Worm (Caenorhabditis elegans): Measurements from ENCODE around the gene jtr-1.
A peak's percentile ranks its signal among the peaks of the same experiment; 100 is the strongest.

The jtr-1 gene

ce11 chrIV:1385915-1386314 lies 34.8 kb upstream of the jtr-1 start, which contains the start of gene nhr-41:
nhr-41 (plus strand) TSS chrIV:1386215.
- no peak for TF ChIP-seq nhr-102 (tag; optimal IDR thresholded peaks at IDR 0.05)
- TF ChIP-seq ZK546.5 (tag; optimal IDR thresholded peaks at IDR 0.05), result no peak
- no peak for TF ChIP-seq daf-16 (GFP tag; optimal IDR thresholded peaks at IDR 0.05)
- peak; percentile 4 for TF ChIP-seq daf-16 (tag; optimal IDR thresholded peaks at IDR 0.05)
- TF ChIP-seq set-16 (GFP tag; IDR thresholded peaks at IDR 0.05), result peak; percentile 38; the same call in 1 of the 2 replicates
- TF ChIP-seq hlh-11 (tag; optimal IDR thresholded peaks at IDR 0.05), result peak; percentile 33

- TF ChIP-seq unc-130 (GFP tag; optimal IDR thresholded peaks at IDR 0.05) (no peak), nhr-42 (GFP tag; IDR thresholded peaks at IDR 0.05) (peak; percentile 65; the same call in 1 of the 2 replicates), hlh-30 (tag; optimal IDR thresholded peaks at IDR 0.05; ENCODE audit: insufficient read depth) (peak; percentile 59), hif-1 (tag; optimal IDR thresholded peaks at IDR 0.05) (no peak), hlh-11 (tag; optimal IDR thresholded peaks at IDR 0.05) (peak; percentile 45), lin-15B (tag; optimal IDR thresholded peaks at IDR 0.05) (no peak), attf-4 (tag; optimal IDR thresholded peaks at IDR 0.05) (no peak), zag-1 (tag; optimal IDR thresholded peaks at IDR 0.05) (no peak), ceh-62 (tag; optimal IDR thresholded peaks at IDR 0.05) (no peak), duxl-1 (tag; optimal IDR thresholded peaks at IDR 0.05; ENCODE audit: poor library complexity) (peak; percentile 54), T20F7.1 (GFP tag; optimal IDR thresholded peaks at IDR 0.05) (no peak), arid-1 (GFP tag; conservative IDR thresholded peaks at IDR 0.05) (peak; percentile 64), ceh-32 (tag; optimal IDR thresholded peaks at IDR 0.05; ENCODE audit: poor library complexity) (no peak), unc-62 (GFP tag; optimal IDR thresholded peaks at IDR 0.05 in 1 of 2) (no peak), unc-62 (tag; optimal IDR thresholded peaks at IDR 0.05) (no peak), zfp-2 (tag; optimal IDR thresholded peaks at IDR 0.05) (no peak), nhr-11 (tag; optimal IDR thresholded peaks at IDR 0.05) (no peak), vab-7 (GFP tag; IDR thresholded peaks at IDR 0.05) (peak; percentile 83), nhr-76 (tag; optimal IDR thresholded peaks at IDR 0.05) (no peak), aha-1 (tag) (peak; percentile 5), egl-27 (tag; optimal IDR thresholded peaks at IDR 0.05) (no peak), F37D6.2 (tag; optimal IDR thresholded peaks at IDR 0.05) (no peak), nhr-10 (tag; optimal IDR thresholded peaks at IDR 0.05) (no peak), F10B5.3 (tag; optimal IDR thresholded peaks at IDR 0.05) (no peak), ces-1 (GFP tag; optimal IDR thresholded peaks at IDR 0.05) (no peak), skn-1 (tag; optimal IDR thresholded peaks at IDR 0.05) (no peak), lsy-2 (tag; optimal IDR thresholded peaks at IDR 0.05) (peak in 1 of 2 experiments; percentile 29), nhr-77 (tag; optimal IDR thresholded peaks at IDR 0.05) (peak; percentile 5), ZK337.2 (GFP tag; IDR thresholded peaks at IDR 0.05) (peak; percentile 38; the same call in 1 of the 2 replicates), D1046.2 (GFP tag; IDR thresholded peaks at IDR 0.05) (peak; percentile 74; the same call in 1 of the 2 replicates), snpc-1.2 (GFP tag; IDR thresholded peaks at IDR 0.05) (no peak), rbr-2 (tag; optimal IDR thresholded peaks at IDR 0.05) (peak; percentile 48), lin-13 (GFP tag; optimal IDR thresholded peaks at IDR 0.05) (peak; percentile 33), gei-8 (GFP tag; optimal IDR thresholded peaks at IDR 0.05) (no peak), tra-1 (GFP tag; IDR thresholded peaks at IDR 0.05) (peak; percentile 79), dmd-6 (GFP tag; IDR thresholded peaks at IDR 0.05) (peak; percentile 62), lim-7 (GFP tag; IDR thresholded peaks at IDR 0.05) (peak; percentile 86), daf-19 (GFP tag; conservative IDR thresholded peaks at IDR 0.05) (no peak), mdt-29 (GFP tag; IDR thresholded peaks at IDR 0.05) (peak; percentile 48), daf-8 (GFP tag; IDR thresholded peaks at IDR 0.05) (no peak), nhr-48 (tag; optimal IDR thresholded peaks at IDR 0.05) (no peak), tag-97 (GFP tag; IDR thresholded peaks at IDR 0.05) (no peak), mep-1 (tag; optimal IDR thresholded peaks at IDR 0.05) (peak; percentile 69), mdl-1 (tag; optimal IDR thresholded peaks at IDR 0.05) (peak in 1 of 2 experiments; percentile 55), lin-29 (GFP tag; IDR thresholded peaks at IDR 0.05) (no peak), ceh-82 (tag; optimal IDR thresholded peaks at IDR 0.05) (no peak)
Measured at ce11 chrIV:1388079-1388478, 32.6 kb upstream of the jtr-1 start.

All from whole organism, L4 larva.